Worm (Caenorhabditis elegans): ENCODE measurements around the gene Y22D7AL.4.
A peak's percentile ranks its signal among the peaks of the same experiment; 100 is the strongest.

Y22D7AL.4 gene

ce11 chrIII:1618915-1619314, 7.5 kb upstream of the Y22D7AL.4 start, which contains the start of gene Y22D7AL.10:
TSS of gene Y22D7AL.10 (minus strand) at chrIII:1618929.
- TF ChIP-seq zip-8 (tag; optimal IDR thresholded peaks at IDR 0.05) (no peak), ceh-39 (tag; optimal IDR thresholded peaks at IDR 0.05) (peak; percentile 88), cnd-1 (tag; optimal IDR thresholded peaks at IDR 0.05) (peak; percentile 84), lsy-2 (tag; optimal IDR thresholded peaks at IDR 0.05) (peak; percentile 94), unc-39 (tag; optimal IDR thresholded peaks at IDR 0.05) (peak; percentile 7), mab-5 (tag; optimal IDR thresholded peaks at IDR 0.05) (peak; percentile 88), drap-1 (GFP tag; optimal IDR thresholded peaks at IDR 0.05) (peak; percentile 89), bed-3 (GFP tag; optimal IDR thresholded peaks at IDR 0.05) (peak; percentile 77), M03D4.4 (tag; optimal IDR thresholded peaks at IDR 0.05) (peak; percentile 90), flh-1 (GFP tag; optimal IDR thresholded peaks at IDR 0.05) (peak; percentile 30), ham-2 (GFP tag; optimal IDR thresholded peaks at IDR 0.05) (peak; percentile 80), hlh-1 (tag; optimal IDR thresholded peaks at IDR 0.05) (peak; percentile 63), mls-2 (tag; optimal IDR thresholded peaks at IDR 0.05) (peak; percentile 92), unc-62 (GFP tag; optimal IDR thresholded peaks at IDR 0.05) (peak; percentile 49), ceh-83 (GFP tag; optimal IDR thresholded peaks at IDR 0.05) (peak; percentile 84), sem-2 (GFP tag; optimal IDR thresholded peaks at IDR 0.05) (peak; percentile 65), lin-13 (tag; optimal IDR thresholded peaks at IDR 0.05) (peak; percentile 99), nhr-76 (tag; optimal IDR thresholded peaks at IDR 0.05) (peak; percentile 74), nhr-12 (tag; optimal IDR thresholded peaks at IDR 0.05) (peak; percentile 81), elt-3 (tag; optimal IDR thresholded peaks at IDR 0.05) (no peak), elt-1 (tag; optimal IDR thresholded peaks at IDR 0.05; ENCODE audit: borderline replicate concordance, insufficient read depth) (peak; percentile 62), mep-1 (tag; optimal IDR thresholded peaks at IDR 0.05) (peak; percentile 97), unc-120 (tag; optimal IDR thresholded peaks at IDR 0.05; ENCODE audit: poor library complexity, severe bottlenecking) (peak; percentile 88), ztf-11 (tag; optimal IDR thresholded peaks at IDR 0.05) (peak; percentile 90), pha-4 (tag; optimal IDR thresholded peaks at IDR 0.05) (peak; percentile 91), nhr-2 (tag; optimal IDR thresholded peaks at IDR 0.05) (peak; percentile 61), ces-1 (GFP tag; optimal IDR thresholded peaks at IDR 0.05) (peak; percentile 90), lin-32 (GFP tag; optimal IDR thresholded peaks at IDR 0.05) (peak; percentile 13), tbx-8 (GFP tag; optimal IDR thresholded peaks at IDR 0.05) (peak; percentile 80), ceh-43 (GFP tag; optimal IDR thresholded peaks at IDR 0.05) (peak; percentile 87), blmp-1 (tag; optimal IDR thresholded peaks at IDR 0.05) (peak; percentile 85), sptf-1 (tag; optimal IDR thresholded peaks at IDR 0.05) (peak; percentile 96), nhr-28 (tag; optimal IDR thresholded peaks at IDR 0.05) (no peak), snpc-4 (tag; optimal IDR thresholded peaks at IDR 0.05) (no peak), nhr-237 (tag; optimal IDR thresholded peaks at IDR 0.05) (peak; percentile 93)

- TF ChIP-seq blmp-1 (tag; optimal IDR thresholded peaks at IDR 0.05) (no peak), flh-1 (GFP tag; optimal IDR thresholded peaks at IDR 0.05) (no peak), mab-5 (tag; optimal IDR thresholded peaks at IDR 0.05) (no peak), bed-3 (GFP tag; optimal IDR thresholded peaks at IDR 0.05) (no peak), unc-39 (tag; optimal IDR thresholded peaks at IDR 0.05) (no peak), nhr-237 (tag; optimal IDR thresholded peaks at IDR 0.05) (no peak)
Observed at ce11 chrIII:1619442-1619841, 7.0 kb upstream of the Y22D7AL.4 start, which contains the start of gene hsp-60. TSS of gene hsp-60 (plus strand) at chrIII:1619742.

- TF ChIP-seq ham-2 (GFP tag; optimal IDR thresholded peaks at IDR 0.05) (no peak), nhr-2 (tag; optimal IDR thresholded peaks at IDR 0.05) (no peak), bed-3 (GFP tag; optimal IDR thresholded peaks at IDR 0.05) (no peak), blmp-1 (tag; optimal IDR thresholded peaks at IDR 0.05) (no peak), lin-13 (tag; optimal IDR thresholded peaks at IDR 0.05) (no peak), nhr-237 (tag; optimal IDR thresholded peaks at IDR 0.05) (no peak), lin-32 (GFP tag; optimal IDR thresholded peaks at IDR 0.05) (no peak), nhr-76 (tag; optimal IDR thresholded peaks at IDR 0.05) (no peak), cnd-1 (tag; optimal IDR thresholded peaks at IDR 0.05) (no peak), mep-1 (tag; optimal IDR thresholded peaks at IDR 0.05) (no peak), M03D4.4 (tag; optimal IDR thresholded peaks at IDR 0.05) (no peak), ceh-83 (GFP tag; optimal IDR thresholded peaks at IDR 0.05) (no peak), nhr-28 (tag; optimal IDR thresholded peaks at IDR 0.05) (no peak), pha-4 (tag; optimal IDR thresholded peaks at IDR 0.05) (no peak), ceh-43 (GFP tag; optimal IDR thresholded peaks at IDR 0.05) (no peak), unc-120 (tag; optimal IDR thresholded peaks at IDR 0.05; ENCODE audit: poor library complexity, severe bottlenecking) (no peak), lsy-2 (tag; optimal IDR thresholded peaks at IDR 0.05) (no peak)
Observed at ce11 chrIII:1619890-1620289, 6.5 kb upstream of the Y22D7AL.4 start.

Data from whole organism, mixed stage, embryonic.